Fruit fly (Drosophila melanogaster) whole organism, embryonic: ENCODE results near the gene dx.
A peak's percentile ranks its signal among the peaks of the same experiment; 100 is the strongest.

Source experiments
- CG10209 ChIP-seq: fragments of 200-800 bp; sonication (Bioruptor generic); optimal IDR thresholded peaks from 3 replicates; lab custom pipeline; 2017; ENCODE audit warnings: missing biosample characterization, mild to moderate bottlenecking, missing genetic modification characterization, missing genetic modification reagents
- CG10267 ChIP-seq: fragments of 200-800 bp; sonication (Bioruptor generic); optimal IDR thresholded peaks from 2 replicates; lab custom pipeline; 2018; ENCODE audit warnings: missing biosample characterization, mild to moderate bottlenecking, missing genetic modification characterization, moderate library complexity
- CG10274 ChIP-seq: fragments of 200-800 bp; sonication (Bioruptor generic); optimal IDR thresholded peaks from 3 replicates; lab custom pipeline; 2017; ENCODE audit warnings: missing biosample characterization, mild to moderate bottlenecking, missing genetic modification characterization
- CG10654 ChIP-seq: fragments of 200-800 bp; sonication (Bioruptor generic); optimal IDR thresholded peaks from 2 replicates; lab custom pipeline; 2016; ENCODE audit warnings: missing biosample characterization, missing genetic modification characterization
- CG10959 ChIP-seq: fragments of 200-800 bp; sonication (Bioruptor generic); IDR thresholded peaks from 2 replicates; pipeline ENCODE4 v1.3.6; 2022; ENCODE audit warnings: missing biosample characterization, missing genetic modification characterization
- CG11093 ChIP-seq: fragments of 200-800 bp; sonication (Bioruptor generic); IDR thresholded peaks from 3 replicates; pipeline ENCODE4 v1.3.6; 2022; ENCODE audit warnings: missing biosample characterization, missing genetic modification characterization
- CG11456 ChIP-seq: fragments of 200-800 bp; sonication (Bioruptor generic); IDR thresholded peaks from 3 replicates; pipeline ENCODE4 v1.3.6; 2022; ENCODE audit warnings: missing biosample characterization, missing genetic modification characterization
- CG14965 ChIP-seq: fragments of 200-800 bp; sonication (Bioruptor generic); optimal IDR thresholded peaks from 2 replicates; lab custom pipeline; 2016; ENCODE audit warnings: missing biosample characterization, missing genetic modification characterization, borderline replicate concordance
- CG15073 ChIP-seq: fragments of 200-800 bp; sonication (Bioruptor generic); optimal IDR thresholded peaks from 2 replicates; lab custom pipeline; 2016; ENCODE audit warnings: missing biosample characterization, missing genetic modification characterization
- CG15269 ChIP-seq: fragments of 200-800 bp; sonication (Bioruptor generic); optimal IDR thresholded peaks from 2 replicates; lab custom pipeline; 2018; ENCODE audit warnings: missing biosample characterization, mild to moderate bottlenecking, missing genetic modification characterization, moderate library complexity
- CG15601 ChIP-seq: fragments of 200-800 bp; sonication (Bioruptor generic); optimal IDR thresholded peaks from 3 replicates; lab custom pipeline; 2019; ENCODE audit warnings: missing biosample characterization, mild to moderate bottlenecking, missing genetic modification characterization, moderate library complexity
- CG16779 ChIP-seq: fragments of 200-800 bp; sonication (Bioruptor generic); IDR thresholded peaks from 2 replicates; pipeline ENCODE4 v1.3.6; 2022; ENCODE audit warnings: missing biosample characterization, missing genetic modification characterization
- CG17568 ChIP-seq: fragments of 200-800 bp; sonication (Bioruptor generic); optimal IDR thresholded peaks from 2 replicates; lab custom pipeline; 2018; ENCODE audit warnings: missing biosample characterization, mild to moderate bottlenecking, missing genetic modification characterization, moderate library complexity
- CG18011 ChIP-seq: fragments of 200-800 bp; sonication (Bioruptor generic); optimal IDR thresholded peaks from 2 replicates; lab custom pipeline; 2017; ENCODE audit warnings: missing biosample characterization, missing genetic modification characterization, mild to moderate bottlenecking, moderate library complexity, missing genotype
- CG18476 ChIP-seq: fragments of 200-800 bp; sonication (Bioruptor generic); optimal IDR thresholded peaks from 2 replicates; lab custom pipeline; 2016; ENCODE audit warnings: missing biosample characterization, mild to moderate bottlenecking, missing genetic modification characterization
- CG2129 ChIP-seq: fragments of 200-800 bp; sonication (Bioruptor generic); IDR thresholded peaks from 2 replicates; pipeline ENCODE4 v1.3.6; 2022; ENCODE audit warnings: missing biosample characterization, missing genetic modification characterization; ENCODE audit not compliant: partially characterized antibody
- CG2889 ChIP-seq: fragments of 200-800 bp; sonication (Bioruptor generic); IDR thresholded peaks from 3 replicates; pipeline ENCODE4 v1.3.6; 2022; ENCODE audit warnings: missing biosample characterization, missing genetic modification characterization
- CG31365 ChIP-seq: fragments of 200-800 bp; sonication (Bioruptor generic); optimal IDR thresholded peaks from 2 replicates; lab custom pipeline; 2018; ENCODE audit warnings: missing biosample characterization, mild to moderate bottlenecking, missing genetic modification characterization
- CG34422 ChIP-seq: fragments of 200-800 bp; sonication (Bioruptor generic); IDR thresholded peaks from 3 replicates; pipeline ENCODE4 v1.3.6; 2022; ENCODE audit warnings: missing biosample characterization, missing genetic modification characterization
- CG3838 ChIP-seq: fragments of 200-800 bp; sonication (Bioruptor generic); optimal IDR thresholded peaks from 3 replicates; lab custom pipeline; 2016; ENCODE audit warnings: missing biosample characterization, missing genetic modification characterization
- CG4424 ChIP-seq: fragments of 200-800 bp; sonication (Bioruptor generic); optimal IDR thresholded peaks from 3 replicates; lab custom pipeline; 2016; ENCODE audit warnings: missing biosample characterization, missing genetic modification characterization
- CG7987 ChIP-seq: fragments of 200-800 bp; sonication (Bioruptor generic); optimal IDR thresholded peaks from 2 replicates; lab custom pipeline; 2018; ENCODE audit warnings: missing biosample characterization, mild to moderate bottlenecking, missing genetic modification characterization, moderate library complexity
- CG8765 ChIP-seq: fragments of 200-800 bp; sonication (Bioruptor generic); IDR thresholded peaks from 2 replicates; pipeline ENCODE4 v1.3.6; 2022; ENCODE audit warnings: missing biosample characterization, missing genetic modification characterization
- CG9797 ChIP-seq: fragments of 200-800 bp; sonication (Bioruptor generic); optimal IDR thresholded peaks from 3 replicates; lab custom pipeline; 2018; ENCODE audit warnings: missing biosample characterization, mild to moderate bottlenecking, missing genetic modification characterization
- CG9876 ChIP-seq: fragments of 200-800 bp; sonication (Bioruptor generic); optimal IDR thresholded peaks from 2 replicates; lab custom pipeline; 2016; ENCODE audit warnings: missing biosample characterization, missing genetic modification characterization
- Dek ChIP-seq: fragments of 200-800 bp; sonication (Bioruptor generic); optimal IDR thresholded peaks from 3 replicates; lab custom pipeline; 2019; ENCODE audit warnings: missing biosample characterization, mild to moderate bottlenecking, missing genetic modification characterization, moderate library complexity
- Ets65A ChIP-seq: fragments of 200-800 bp; sonication (Bioruptor generic); peaks from one replicate; lab custom pipeline; 2016; ENCODE audit warnings: missing biosample characterization, missing genetic modification characterization
- Hr51 ChIP-seq, 2 experiments: fragments of 200-800 bp; sonication (Bioruptor generic); optimal IDR thresholded peaks; 2 replicates in 1 of 2; 3 replicates in 1 of 2; lab custom pipeline; 2016 to 2018; ENCODE audit warnings: missing biosample characterization in 2 of 2, missing genetic modification characterization in 2 of 2, mild to moderate bottlenecking in 1 of 2, moderate library complexity in 1 of 2
- Jarid2 ChIP-seq: fragments of 200-800 bp; sonication (Bioruptor generic); optimal IDR thresholded peaks from 3 replicates; lab custom pipeline; 2017; ENCODE audit warnings: mild to moderate bottlenecking, missing biosample characterization, missing genetic modification reagents, missing genetic modification characterization
- Lim3 ChIP-seq: fragments of 200-800 bp; sonication (Bioruptor generic); IDR thresholded peaks from 2 replicates; pipeline ENCODE4 v1.3.6; 2022; ENCODE audit warnings: missing biosample characterization, missing genetic modification characterization
- Rx ChIP-seq: fragments of 200-800 bp; sonication (Bioruptor generic); IDR thresholded peaks from 2 replicates; pipeline ENCODE4 v1.3.6; 2022; ENCODE audit warnings: missing biosample characterization, missing genetic modification characterization
- Sox100B ChIP-seq: fragments of 200-800 bp; sonication (Bioruptor generic); optimal IDR thresholded peaks from 3 replicates; lab custom pipeline; 2018; ENCODE audit warnings: missing biosample characterization, mild to moderate bottlenecking, missing genetic modification characterization
- ac ChIP-seq: fragments of 200-800 bp; sonication (Bioruptor generic); optimal IDR thresholded peaks from 3 replicates; lab custom pipeline; 2017; ENCODE audit warnings: missing biosample characterization, mild to moderate bottlenecking, missing genetic modification characterization
- bcd ChIP-seq: fragments of 200-800 bp; sonication (Bioruptor generic); optimal IDR thresholded peaks from 2 replicates; lab custom pipeline; 2017; ENCODE audit warnings: missing biosample characterization, mild to moderate bottlenecking, missing genetic modification characterization
- cato ChIP-seq: fragments of 200-800 bp; sonication (Bioruptor generic); optimal IDR thresholded peaks from 2 replicates; lab custom pipeline; 2016; ENCODE audit warnings: missing biosample characterization, missing genetic modification characterization, borderline replicate concordance
- crp ChIP-seq, 2 experiments: fragments of 200-800 bp; sonication (Bioruptor generic); optimal IDR thresholded peaks; 2 replicates in 1 of 2; 3 replicates in 1 of 2; lab custom pipeline; 2017; ENCODE audit warnings: missing biosample characterization in 2 of 2, missing genetic modification characterization in 2 of 2, mild to moderate bottlenecking in 1 of 2, moderate library complexity in 1 of 2
- dimm ChIP-seq: fragments of 200-800 bp; sonication (Bioruptor generic); IDR thresholded peaks from 2 replicates; pipeline ENCODE4 v1.3.6; 2022; ENCODE audit warnings: missing biosample characterization, missing genetic modification characterization
- dpn ChIP-seq, 2 experiments: fragments of 200-800 bp; sonication (Bioruptor generic); optimal IDR thresholded peaks; 3 replicates each; lab custom pipeline; 2016; ENCODE audit warnings: missing biosample characterization in 2 of 2, missing genetic modification characterization in 2 of 2
- en ChIP-seq: fragments of 200-800 bp; sonication (Bioruptor generic); optimal IDR thresholded peaks from 2 replicates; lab custom pipeline; 2016; ENCODE audit warnings: missing biosample characterization, missing genetic modification characterization
- fd96Cb ChIP-seq: fragments of 200-800 bp; sonication (Bioruptor generic); optimal IDR thresholded peaks from 2 replicates; lab custom pipeline; 2018; ENCODE audit warnings: missing biosample characterization, mild to moderate bottlenecking, missing genetic modification characterization, moderate library complexity
- gfzf ChIP-seq: fragments of 200-800 bp; sonication (Bioruptor generic); optimal IDR thresholded peaks from 2 replicates; lab custom pipeline; 2016; ENCODE audit warnings: missing biosample characterization, mild to moderate bottlenecking, missing genetic modification characterization, moderate library complexity
- lilli ChIP-seq: fragments of 200-800 bp; sonication (Bioruptor generic); optimal IDR thresholded peaks from 3 replicates; lab custom pipeline; 2016; ENCODE audit warnings: missing biosample characterization, missing genetic modification characterization
- nerfin-2 ChIP-seq: fragments of 200-800 bp; sonication (Bioruptor generic); IDR thresholded peaks from 2 replicates; pipeline ENCODE4 v1.3.6; 2022; ENCODE audit warnings: missing biosample characterization, missing genetic modification characterization; ENCODE audit not compliant: partially characterized antibody
- pfk ChIP-seq: fragments of 200-800 bp; sonication (Bioruptor generic); optimal IDR thresholded peaks from 2 replicates; lab custom pipeline; 2018; ENCODE audit warnings: missing biosample characterization, mild to moderate bottlenecking, missing genetic modification characterization, moderate library complexity
- phol ChIP-seq: fragments of 200-800 bp; sonication (Bioruptor generic); optimal IDR thresholded peaks from 3 replicates; lab custom pipeline; 2018; ENCODE audit warnings: missing biosample characterization, mild to moderate bottlenecking, missing genetic modification characterization, moderate library complexity
- psq ChIP-seq: fragments of 200-800 bp; sonication (Bioruptor generic); optimal IDR thresholded peaks from 2 replicates; lab custom pipeline; 2017; ENCODE audit warnings: missing biosample characterization, missing genetic modification characterization
- salm ChIP-seq: fragments of 200-800 bp; sonication (Bioruptor generic); optimal IDR thresholded peaks from 2 replicates; lab custom pipeline; 2018; ENCODE audit warnings: missing biosample characterization, mild to moderate bottlenecking, missing genetic modification characterization
- slp2 ChIP-seq: fragments of 200-800 bp; sonication (Bioruptor generic); optimal IDR thresholded peaks from 2 replicates; lab custom pipeline; 2016; ENCODE audit warnings: missing biosample characterization, missing genetic modification characterization
- tap ChIP-seq: fragments of 200-800 bp; optimal IDR thresholded peaks from 3 replicates; lab custom pipeline; 2019; ENCODE audit warnings: missing biosample characterization, mild to moderate bottlenecking, missing genetic modification characterization, moderate library complexity
- unc-4 ChIP-seq: fragments of 200-800 bp; sonication (Bioruptor generic); IDR thresholded peaks from 2 replicates; pipeline ENCODE4 v1.3.6; 2022; ENCODE audit warnings: missing biosample characterization, missing genetic modification characterization; ENCODE audit not compliant: partially characterized antibody

The dx gene

DNA sequence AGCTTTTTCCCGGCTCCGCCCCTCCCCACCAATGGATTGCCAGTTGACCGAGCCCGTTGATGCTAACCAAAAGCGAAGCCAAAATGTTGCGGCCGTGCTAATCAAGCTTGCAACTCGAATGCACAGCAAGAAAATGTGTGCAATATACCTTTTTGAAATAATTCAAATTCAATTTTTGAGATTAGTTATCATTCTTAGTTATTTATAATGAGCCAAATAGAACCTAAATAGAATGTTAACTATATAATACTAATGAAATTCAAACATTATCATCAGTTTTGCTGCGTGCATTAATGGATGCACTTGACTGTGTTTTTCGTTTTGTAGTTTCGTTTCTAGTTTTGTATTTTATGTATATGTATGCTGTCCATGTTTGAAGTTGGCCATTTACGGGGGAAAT, 8.5 kb downstream of the dx start (continued):
- TF ChIP-seq CG11456 (GFP tag; lab: Robert Waterston, UW) (no peak), CG10209 (GFP tag; lab: Kevin White, UChicago) (no peak), CG10274 (GFP tag; lab: Kevin White, UChicago) (no peak), CG9876 (GFP tag; lab: Kevin White, UChicago) (no peak), CG11093 (no peak), tap (peak; percentile 45), CG10654 (GFP tag; lab: Kevin White, UChicago) (no peak), ac (no peak), en (no peak), CG14965 (no peak), CG34422 (GFP tag; lab: Robert Waterston, UW) (no peak), nerfin-2 (no peak), CG9797 (GFP tag; lab: Kevin White, UChicago) (no peak), gfzf (GFP tag; lab: Kevin White, UChicago) (no peak), cato (GFP tag; lab: Kevin White, UChicago) (no peak), Ets65A (GFP tag; lab: Kevin White, UChicago) (no peak), lilli (GFP tag; lab: Kevin White, UChicago) (no peak), Hr51 (GFP tag; optimal IDR thresholded peaks at IDR 0.05; lab: Kevin White, UChicago) (peak in 1 of 2 experiments; percentile 78), phol (tag; lab: Kevin White, UChicago) (peak; percentile 39), Rx (GFP tag; lab: Robert Waterston, UW) (0 out of 2 replicates have a peak, but pooled peaks have one; percentile 9), Dek (tag; lab: Kevin White, UChicago) (no peak), CG10959 (no peak), CG4424 (GFP tag; lab: Kevin White, UChicago) (no peak), CG15073 (GFP tag; lab: Kevin White, UChicago) (no peak), CG3838 (GFP tag; lab: Kevin White, UChicago) (no peak), dpn (GFP tag; optimal IDR thresholded peaks at IDR 0.05; lab: Kevin White, UChicago) (peak in 1 of 2 experiments; percentile 37), CG2889 (GFP tag; lab: Robert Waterston, UW) (no peak), CG17568 (GFP tag; lab: Kevin White, UChicago) (peak; percentile 1), CG18476 (no peak), CG2129 (GFP tag; lab: Robert Waterston, UW) (no peak), slp2 (no peak), CG8765 (GFP tag; lab: Robert Waterston, UW) (no peak), CG18011 (GFP tag; lab: Kevin White, UChicago) (no peak), salm (tag; lab: Kevin White, UChicago) (peak; percentile 34), CG16779 (GFP tag; lab: Robert Waterston, UW) (no peak), dimm (GFP tag; lab: Robert Waterston, UW) (peak; percentile 28; the same call in 1 of the 2 replicates), CG10267 (tag; lab: Kevin White, UChicago) (peak; percentile 26), Jarid2 (GFP tag; lab: Kevin White, UChicago) (no peak), Lim3 (GFP tag; lab: Robert Waterston, UW) (no peak), crp (GFP tag; optimal IDR thresholded peaks at IDR 0.05; lab: Kevin White, UChicago) (no peak), pfk (no peak), CG31365 (tag; lab: Kevin White, UChicago) (no peak), fd96Cb (tag; lab: Kevin White, UChicago) (peak; percentile 31), Sox100B (peak; percentile 41), CG15601 (tag; lab: Kevin White, UChicago) (no peak), CG15269 (tag; lab: Kevin White, UChicago) (peak; percentile 74), unc-4 (GFP tag; lab: Robert Waterston, UW) (no peak), bcd (GFP tag; lab: Kevin White, UChicago) (no peak), psq (GFP tag; lab: Kevin White, UChicago) (no peak), CG7987 (no peak)
